Worm (Caenorhabditis elegans) whole organism, L3 larva: Measurements from ENCODE around the gene Y105C5A.1272.

ENCODE experiments used
- ceh-16 ChIP-seq: sonication (generic microtip); optimal IDR thresholded peaks from 2 replicates; lab custom pipeline; 2017; ENCODE audit warnings: missing biosample characterization, missing genetic modification characterization
- daf-12 ChIP-seq: fragments of 150-350 bp; optimal IDR thresholded peaks from 2 replicates; lab custom pipeline; 2014; ENCODE audit warnings: missing biosample characterization, missing genetic modification reagents, missing genetic modification characterization
- elt-1 ChIP-seq: fragments of 150-350 bp; optimal IDR thresholded peaks from 2 replicates; lab custom pipeline; 2014; ENCODE audit warnings: missing biosample characterization, missing genetic modification characterization
- jun-1 ChIP-seq: fragments of 150-350 bp; optimal IDR thresholded peaks from 2 replicates; lab custom pipeline; 2014; ENCODE audit warnings: missing biosample characterization, missing genetic modification reagents, missing genetic modification characterization
- nfya-1 ChIP-seq: sonication (generic microtip); optimal IDR thresholded peaks from 2 replicates; lab custom pipeline; 2017; ENCODE audit warnings: missing genetic modification characterization, mild to moderate bottlenecking, missing compliant biosample characterization, antibody characterized with exemption, moderate library complexity; ENCODE audit not compliant: insufficient read depth
- nhr-12 ChIP-seq: fragments of 150-350 bp; optimal IDR thresholded peaks from 2 replicates; lab custom pipeline; 2014; ENCODE audit warnings: missing biosample characterization, missing genetic modification characterization
- nhr-25 ChIP-seq: sonication (generic microtip); optimal IDR thresholded peaks from 2 replicates; lab custom pipeline; 2017; ENCODE audit warnings: missing biosample characterization, missing genetic modification characterization
- snpc-4 ChIP-seq: fragments of 150-350 bp; optimal IDR thresholded peaks from 2 replicates; lab custom pipeline; 2014; ENCODE audit warnings: missing biosample characterization, missing genetic modification characterization
- unc-62 ChIP-seq: fragments of 150-350 bp; sonication (generic microtip); optimal IDR thresholded peaks from 4 replicates; lab custom pipeline; 2014; ENCODE audit warnings: missing biosample characterization, missing genetic modification reagents, missing genetic modification characterization

ce11 chrIV:15686233-15686632 lies 39.4 kb downstream of the Y105C5A.1272 start:
- TF ChIP-seq jun-1 (no peak), snpc-4 (tag; lab: Kevin White, UChicago) (no peak), elt-1 (tag; lab: Kevin White, UChicago) (no peak), unc-62 (GFP tag; lab: Kevin White, UChicago) (no peak), nhr-25 (tag; lab: Kevin White, UChicago) (no peak), ceh-16 (tag; lab: Kevin White, UChicago) (no peak), daf-12 (tag; lab: Kevin White, UChicago) (no peak), nfya-1 (tag; lab: Kevin White, UChicago) (no peak), nhr-12 (tag; lab: Kevin White, UChicago) (no peak)
